Fruit fly (Drosophila melanogaster) whole organism, wandering third instar larva: ENCODE results near the gene HERC2.
A peak's percentile ranks its signal among the peaks of the same experiment; 100 is the strongest.

Experiments
- CG32264 ChIP-seq: fragments of 200-800 bp; sonication (Bioruptor generic); optimal IDR thresholded peaks from 2 replicates; lab custom pipeline; 2016; ENCODE audit warnings: missing biosample characterization, missing genetic modification characterization
- CG9705 ChIP-seq: fragments of 200-800 bp; sonication (Bioruptor generic); optimal IDR thresholded peaks from 2 replicates; lab custom pipeline; 2018; ENCODE audit warnings: missing biosample characterization, mild to moderate bottlenecking, missing genetic modification characterization
- CrebA ChIP-seq: fragments of 200-800 bp; sonication (Bioruptor generic); optimal IDR thresholded peaks from 2 replicates; lab custom pipeline; 2016; ENCODE audit warnings: missing biosample characterization, mild to moderate bottlenecking, missing genetic modification characterization, borderline replicate concordance
- Dif ChIP-seq: fragments of 200-275, 200-300 bp; sonication (Bioruptor generic); optimal IDR thresholded peaks from 2 replicates; lab custom pipeline; 2018; ENCODE audit warnings: missing biosample characterization, missing genetic modification characterization; ENCODE audit not compliant: partially characterized antibody
- HLH106 ChIP-seq: fragments of 200-800 bp; optimal IDR thresholded peaks from 3 replicates; lab custom pipeline; 2019; ENCODE audit warnings: missing biosample characterization, mild to moderate bottlenecking, missing genetic modification characterization, moderate library complexity
- Hnf4 ChIP-seq: fragments of 200-800 bp; sonication (Bioruptor generic); optimal IDR thresholded peaks from 2 replicates; lab custom pipeline; 2016; ENCODE audit warnings: missing biosample characterization, mild to moderate bottlenecking, missing genetic modification characterization
- Hr78 ChIP-seq: fragments of >200 bp; optimal IDR thresholded peaks from 2 replicates; lab custom pipeline; 2017; ENCODE audit warnings: missing biosample characterization, missing genetic modification characterization
- Hr83 ChIP-seq: fragments of 200-300 bp; sonication (Bioruptor generic); optimal IDR thresholded peaks from 2 replicates; lab custom pipeline; 2016; ENCODE audit warnings: missing biosample characterization, mild to moderate bottlenecking, missing genetic modification characterization, moderate library complexity; ENCODE audit not compliant: poor library complexity, severe bottlenecking
- Mio ChIP-seq: sonication (Bioruptor generic); optimal IDR thresholded peaks from 2 replicates; lab custom pipeline; 2016; ENCODE audit warnings: missing biosample characterization, missing genetic modification characterization
- Myc ChIP-seq: fragments of >200 bp; optimal IDR thresholded peaks from 2 replicates; lab custom pipeline; 2017
- N ChIP-seq: fragments of >200 bp; optimal IDR thresholded peaks from 2 replicates; lab custom pipeline; 2018; ENCODE audit warnings: missing biosample characterization, missing external identifiers, missing genetic modification characterization
- OdsH ChIP-seq: fragments of 200-800 bp; sonication (Bioruptor generic); optimal IDR thresholded peaks from 2 replicates; lab custom pipeline; 2016; ENCODE audit warnings: missing biosample characterization, mild to moderate bottlenecking, missing genetic modification characterization
- Rel ChIP-seq, 2 experiments: fragments of 200-800 bp; sonication (Bioruptor generic) in 1 of 2; optimal IDR thresholded peaks; 2 replicates in 1 of 2; 3 replicates in 1 of 2; lab custom pipeline; 2016 to 2019; ENCODE audit warnings: mild to moderate bottlenecking in 2 of 2, missing biosample characterization in 2 of 2, missing genetic modification characterization in 2 of 2, moderate library complexity in 1 of 2
- Sp1 ChIP-seq: fragments of 200-800 bp; sonication (Bioruptor generic); optimal IDR thresholded peaks from 3 replicates; lab custom pipeline; 2019; ENCODE audit warnings: missing biosample characterization, mild to moderate bottlenecking, missing genetic modification characterization, moderate library complexity
- Vsx2 ChIP-seq: fragments of 200-300, 225-300 bp; sonication (Bioruptor generic); optimal IDR thresholded peaks from 2 replicates; lab custom pipeline; 2018; ENCODE audit warnings: missing biosample characterization, missing genetic modification characterization; ENCODE audit not compliant: partially characterized antibody
- br ChIP-seq: fragments of 200-800 bp; sonication (Bioruptor generic); optimal IDR thresholded peaks from 2 replicates; lab custom pipeline; 2016; ENCODE audit warnings: missing biosample characterization, missing genetic modification characterization
- brk ChIP-seq: fragments of 200-800 bp; sonication (Bioruptor generic); optimal IDR thresholded peaks from 2 replicates; lab custom pipeline; 2016; ENCODE audit warnings: missing biosample characterization, mild to moderate bottlenecking, missing genetic modification characterization
- dl ChIP-seq, 2 experiments: fragments of 175-275, 200-275 bp in 1 of 2; fragments of 200-275 bp in 1 of 2; sonication (Bioruptor generic); optimal IDR thresholded peaks; lab custom pipeline; 2018; ENCODE audit warnings: mild to moderate bottlenecking in 2 of 2, missing biosample characterization in 2 of 2, missing genetic modification characterization in 2 of 2, moderate library complexity in 2 of 2; ENCODE audit not compliant: partially characterized antibody in 2 of 2, insufficient read depth in 1 of 2
- dmrt93B ChIP-seq: fragments of 200-800 bp; sonication (Bioruptor generic); optimal IDR thresholded peaks from 2 replicates; lab custom pipeline; 2018; ENCODE audit warnings: missing biosample characterization, mild to moderate bottlenecking, missing genetic modification characterization
- dsf ChIP-seq: sonication (Bioruptor generic); optimal IDR thresholded peaks from 2 replicates; lab custom pipeline; 2016; ENCODE audit warnings: missing biosample characterization, missing genetic modification characterization, borderline replicate concordance
- ey ChIP-seq: fragments of 200-800 bp; sonication (Bioruptor generic); optimal IDR thresholded peaks from 2 replicates; lab custom pipeline; 2016; ENCODE audit warnings: missing biosample characterization, missing genetic modification characterization
- h ChIP-seq: fragments of 200-800 bp; sonication (Bioruptor generic); optimal IDR thresholded peaks from 3 replicates; lab custom pipeline; 2016; ENCODE audit warnings: missing biosample characterization, mild to moderate bottlenecking, missing genetic modification characterization
- jim ChIP-seq: fragments of 175-275, 200-325 bp; sonication (Bioruptor generic); optimal IDR thresholded peaks from 2 replicates; lab custom pipeline; 2016; ENCODE audit warnings: missing biosample characterization, mild to moderate bottlenecking, missing genetic modification characterization
- lola ChIP-seq: fragments of >200 bp; optimal IDR thresholded peaks from 2 replicates; lab custom pipeline; 2017; ENCODE audit warnings: missing biosample characterization, missing genetic modification characterization
- psq ChIP-seq: fragments of 200-800 bp; sonication (Bioruptor generic); optimal IDR thresholded peaks from 3 replicates; lab custom pipeline; 2017; ENCODE audit warnings: missing biosample characterization, mild to moderate bottlenecking, missing genetic modification characterization, moderate library complexity
- rgr ChIP-seq: fragments of 200-800 bp; sonication (Bioruptor generic); optimal IDR thresholded peaks from 3 replicates; lab custom pipeline; 2016; ENCODE audit warnings: missing biosample characterization, mild to moderate bottlenecking, missing genetic modification characterization
- sage ChIP-seq: fragments of 200-800 bp; sonication (Bioruptor generic); optimal IDR thresholded peaks from 2 replicates; lab custom pipeline; 2016; ENCODE audit warnings: missing biosample characterization, mild to moderate bottlenecking, missing genetic modification characterization
- tai ChIP-seq: sonication (Bioruptor generic); optimal IDR thresholded peaks from 2 replicates; lab custom pipeline; 2016; ENCODE audit warnings: missing biosample characterization, missing genetic modification characterization
- usp ChIP-seq: fragments of >200 bp; optimal IDR thresholded peaks from 2 replicates; lab custom pipeline; 2017; ENCODE audit warnings: missing biosample characterization, missing genetic modification characterization
- woc ChIP-seq: sonication (Bioruptor generic); optimal IDR thresholded peaks from 2 replicates; lab custom pipeline; 2016; ENCODE audit warnings: missing biosample characterization, mild to moderate bottlenecking, missing genetic modification characterization

The HERC2 gene

dm6 chrX:20391230-20391629 lies 3.0 kb upstream of the HERC2 start:
- TF ChIP-seq Myc (lab: Kevin White, UChicago): peak; percentile 37
- TF ChIP-seq Hr78 (GFP tag; lab: Kevin White, UChicago): no peak
- TF ChIP-seq CG32264 (GFP tag; lab: Kevin White, UChicago): no peak
- no peak for TF ChIP-seq psq (GFP tag; lab: Kevin White, UChicago)

- TF ChIP-seq dsf (GFP tag; lab: Kevin White, UChicago): no peak
- no peak for TF ChIP-seq Hr78 (GFP tag; lab: Kevin White, UChicago)
- no peak for TF ChIP-seq br
- no peak for TF ChIP-seq jim (GFP tag; lab: Kevin White, UChicago)
- no peak for TF ChIP-seq Hr83
- no peak for TF ChIP-seq Rel (GFP tag; optimal IDR thresholded peaks at IDR 0.05; lab: Kevin White, UChicago)
- no peak for TF ChIP-seq Rel (tag; optimal IDR thresholded peaks at IDR 0.05; lab: Kevin White, UChicago)
- TF ChIP-seq CG9705 (GFP tag; lab: Kevin White, UChicago): no peak
- no peak for TF ChIP-seq h (GFP tag; lab: Kevin White, UChicago)
- TF ChIP-seq sage (GFP tag; lab: Kevin White, UChicago): no peak
- TF ChIP-seq CG32264 (GFP tag; lab: Kevin White, UChicago): no peak
- no peak for TF ChIP-seq lola (GFP tag; lab: Kevin White, UChicago)
- no peak for TF ChIP-seq Mio (GFP tag; lab: Kevin White, UChicago)
- TF ChIP-seq psq (GFP tag; lab: Kevin White, UChicago): no peak
- TF ChIP-seq, all 38 proteins: peak for 0
Observed at dm6 chrX:20393580-20393979, 615 bp upstream of the HERC2 start, which contains the start of gene Syx16. Syx16 (minus strand) TSS chrX:20393751.

dm6 chrX:20411635-20412034 lies 17.4 kb downstream of the HERC2 start:
- TF ChIP-seq dl (GFP tag; optimal IDR thresholded peaks at IDR 0.05; lab: Kevin White, UChicago; ENCODE audit: insufficient read depth in 1 of 2, partially characterized antibody in 2 of 2) (no peak), OdsH (GFP tag; lab: Kevin White, UChicago) (no peak), tai (GFP tag; lab: Kevin White, UChicago) (no peak), HLH106 (tag; lab: Kevin White, UChicago) (no peak)
- TF ChIP-seq, all 38 proteins: peak for 0

- no peak for TF ChIP-seq woc (GFP tag; lab: Kevin White, UChicago)
- TF ChIP-seq tai (GFP tag; lab: Kevin White, UChicago): no peak
- no peak for TF ChIP-seq Sp1 (GFP tag; lab: Kevin White, UChicago)
- TF ChIP-seq Myc (lab: Kevin White, UChicago): no peak
- no peak for TF ChIP-seq HLH106 (tag; lab: Kevin White, UChicago)
- TF ChIP-seq Dif (GFP tag; lab: Kevin White, UChicago): no peak
- no peak for TF ChIP-seq ey (GFP tag; lab: Kevin White, UChicago)
- TF ChIP-seq rgr (GFP tag; lab: Kevin White, UChicago): no peak
- no peak for TF ChIP-seq CG9705 (GFP tag; lab: Kevin White, UChicago)
- no peak for TF ChIP-seq usp (GFP tag; lab: Kevin White, UChicago)
- TF ChIP-seq N (GFP tag; lab: Kevin White, UChicago): no peak
- no peak for TF ChIP-seq CrebA (GFP tag; lab: Kevin White, UChicago)
- TF ChIP-seq Hnf4 (GFP tag; lab: Kevin White, UChicago): no peak
- TF ChIP-seq lola (GFP tag; lab: Kevin White, UChicago): no peak
- no peak for TF ChIP-seq Vsx2 (GFP tag; lab: Kevin White, UChicago)
- no peak for TF ChIP-seq br
- TF ChIP-seq dmrt93B: no peak
Observed at dm6 chrX:20413481-20413880, 19.3 kb downstream of the HERC2 start, which contains the start of gene CG15459. CG15459 (minus strand) TSS chrX:20413581.

dm6 chrX:20414099-20414498 lies 19.9 kb downstream of the HERC2 start, which contains the start of gene CG15458:
CG15458 (minus strand) TSS chrX:20414199.
- TF ChIP-seq brk (GFP tag; lab: Kevin White, UChicago) (no peak), N (GFP tag; lab: Kevin White, UChicago) (no peak)
